Worm (Caenorhabditis elegans) whole organism, late embryonic: ENCODE data around the gene K05F1.14.

Experiments used
- C08G9.2 ChIP-seq: sonication (generic microtip); optimal IDR thresholded peaks from 2 replicates; lab custom pipeline; 2016; ENCODE audit warnings: mild to moderate bottlenecking, missing genetic modification characterization, moderate library complexity, missing compliant biosample characterization
- Y22D7AL.16 ChIP-seq: sonication (generic microtip); optimal IDR thresholded peaks from 2 replicates; lab custom pipeline; 2016; ENCODE audit warnings: missing genetic modification characterization, missing compliant biosample characterization
- ahr-1 ChIP-seq: sonication (generic microtip); optimal IDR thresholded peaks from 2 replicates; lab custom pipeline; 2016; ENCODE audit warnings: missing genetic modification characterization, missing compliant biosample characterization
- ama-1 ChIP-seq: fragments of 150-350 bp; optimal IDR thresholded peaks from 2 replicates; lab custom pipeline; 2014
- ceh-19 ChIP-seq: fragments of 200-800 bp; sonication (Bioruptor generic); optimal IDR thresholded peaks from 2 replicates; lab custom pipeline; 2018; ENCODE audit warnings: mild to moderate bottlenecking, missing genetic modification characterization, missing compliant biosample characterization
- ceh-24 ChIP-seq: sonication (generic microtip); optimal IDR thresholded peaks from 2 replicates; lab custom pipeline; 2016; ENCODE audit warnings: mild to moderate bottlenecking, missing genetic modification characterization, missing compliant biosample characterization
- ceh-31 ChIP-seq: sonication (generic microtip); optimal IDR thresholded peaks from 2 replicates; lab custom pipeline; 2016; ENCODE audit warnings: missing genetic modification characterization, missing compliant biosample characterization
- ceh-34 ChIP-seq: sonication (generic microtip); optimal IDR thresholded peaks from 2 replicates; lab custom pipeline; 2016; ENCODE audit warnings: mild to moderate bottlenecking, missing genetic modification characterization, missing compliant biosample characterization
- ceh-45 ChIP-seq: fragments of 200-800 bp; sonication (Bioruptor generic); IDR thresholded peaks from 2 replicates; pipeline ENCODE4 v1.3.6; 2022; ENCODE audit warnings: missing genetic modification reagents, missing genetic modification characterization, missing compliant biosample characterization
- ceh-48 ChIP-seq: sonication (generic microtip); optimal IDR thresholded peaks from 2 replicates; lab custom pipeline; 2016; ENCODE audit warnings: missing genetic modification characterization, inconsistent platforms, missing compliant biosample characterization
- ceh-6 ChIP-seq: fragments of 200-800 bp; sonication (Bioruptor generic); optimal IDR thresholded peaks from 2 replicates; lab custom pipeline; 2018; ENCODE audit warnings: mild to moderate bottlenecking, missing genetic modification characterization, missing compliant biosample characterization
- ceh-9 ChIP-seq: sonication (generic microtip); optimal IDR thresholded peaks from 2 replicates; lab custom pipeline; 2016; ENCODE audit warnings: mild to moderate bottlenecking, missing genetic modification characterization, inconsistent platforms, missing compliant biosample characterization
- che-1 ChIP-seq: sonication (generic microtip); optimal IDR thresholded peaks from 2 replicates; lab custom pipeline; 2016; ENCODE audit warnings: mild to moderate bottlenecking, missing genetic modification characterization, missing compliant biosample characterization
- fax-1 ChIP-seq: sonication (generic microtip); optimal IDR thresholded peaks from 2 replicates; lab custom pipeline; 2016; ENCODE audit warnings: missing genotype, missing genetic modification characterization, missing compliant biosample characterization
- gmeb-2 ChIP-seq: sonication (generic microtip); optimal IDR thresholded peaks from 2 replicates; lab custom pipeline; 2016; ENCODE audit warnings: missing genetic modification characterization, inconsistent platforms, missing compliant biosample characterization
- hlh-6 ChIP-seq: sonication (generic microtip); optimal IDR thresholded peaks from 2 replicates; lab custom pipeline; 2016; ENCODE audit warnings: missing genotype, missing genetic modification characterization, missing compliant biosample characterization
- madf-2 ChIP-seq: sonication (generic microtip); optimal IDR thresholded peaks from 2 replicates; lab custom pipeline; 2017; ENCODE audit warnings: missing genetic modification characterization, missing compliant biosample characterization
- nhr-11 ChIP-seq: fragments of 150-350 bp; optimal IDR thresholded peaks from 2 replicates; lab custom pipeline; 2014; ENCODE audit warnings: missing biosample characterization, missing genetic modification characterization
- nhr-232 ChIP-seq: sonication (generic microtip); optimal IDR thresholded peaks from 2 replicates; lab custom pipeline; 2016; ENCODE audit warnings: missing genetic modification characterization, missing compliant biosample characterization
- pat-9 ChIP-seq: fragments of 200-800 bp; sonication (Bioruptor generic); optimal IDR thresholded peaks from 2 replicates; lab custom pipeline; 2018; ENCODE audit warnings: mild to moderate bottlenecking, missing genetic modification characterization, moderate library complexity, missing compliant biosample characterization
- pha-4 ChIP-seq: fragments of 150-350 bp; optimal IDR thresholded peaks from 2 replicates; lab custom pipeline; 2018; ENCODE audit warnings: missing biosample characterization, missing genetic modification reagents, missing genetic modification characterization
- pqm-1 ChIP-seq: sonication (generic microtip); optimal IDR thresholded peaks from 2 replicates; lab custom pipeline; 2016; ENCODE audit warnings: missing genetic modification characterization, missing compliant biosample characterization
- ref-2 ChIP-seq: sonication (generic microtip); optimal IDR thresholded peaks from 2 replicates; lab custom pipeline; 2016; ENCODE audit warnings: missing genetic modification characterization, missing compliant biosample characterization
- sox-2 ChIP-seq: fragments of 200-800 bp; sonication (Bioruptor generic); IDR thresholded peaks from 2 replicates; pipeline ENCODE4 v1.3.6; 2022; ENCODE audit warnings: missing genetic modification reagents, missing genetic modification characterization, missing compliant biosample characterization
- sox-4 ChIP-seq: sonication (generic microtip); optimal IDR thresholded peaks from 2 replicates; lab custom pipeline; 2017; ENCODE audit warnings: mild to moderate bottlenecking, missing genetic modification characterization, inconsistent platforms, missing compliant biosample characterization
- tbx-2 ChIP-seq: sonication (generic microtip); optimal IDR thresholded peaks from 2 replicates; lab custom pipeline; 2016; ENCODE audit warnings: missing genetic modification characterization, missing compliant biosample characterization
- ttx-3 ChIP-seq: sonication (generic microtip); optimal IDR thresholded peaks from 2 replicates; lab custom pipeline; 2016; ENCODE audit warnings: missing genetic modification reagents, missing genetic modification characterization, missing compliant biosample characterization
- unc-3 ChIP-seq, 2 experiments: fragments of 200-800 bp in 1 of 2; sonication (Bioruptor generic) in 1 of 2; sonication (generic microtip) in 1 of 2; conservative IDR thresholded peaks in 1 of 2; optimal IDR thresholded peaks in 1 of 2; 2 replicates each; pipeline versions ENCODE4 v1.3.6 to Lab custom; 2016 to 2022; ENCODE audit warnings: missing compliant biosample characterization in 2 of 2, missing genetic modification characterization in 2 of 2, missing genetic modification reagents in 1 of 2
- unc-42 ChIP-seq: sonication (generic microtip); optimal IDR thresholded peaks from 2 replicates; lab custom pipeline; 2016; ENCODE audit warnings: missing genotype, missing genetic modification characterization, missing compliant biosample characterization
- unc-55 ChIP-seq: sonication (generic microtip); optimal IDR thresholded peaks from 2 replicates; lab custom pipeline; 2017; ENCODE audit warnings: missing biosample characterization, missing genetic modification reagents, missing genetic modification characterization
- unc-86 ChIP-seq: sonication (generic microtip); optimal IDR thresholded peaks from 2 replicates; lab custom pipeline; 2016; ENCODE audit warnings: missing genetic modification characterization, missing compliant biosample characterization
- ztf-16 ChIP-seq: sonication (generic microtip); optimal IDR thresholded peaks from 2 replicates; lab custom pipeline; 2017; ENCODE audit warnings: missing genetic modification characterization, missing compliant biosample characterization

The K05F1.14 gene

ce11 chrII:5744342-5744741 is 48.0 kb downstream of the K05F1.14 start:
- TF ChIP-seq madf-2 (tag; lab: Kevin White, UChicago) (no peak), ceh-6 (GFP tag; lab: Kevin White, UChicago) (no peak), ref-2 (tag; lab: Kevin White, UChicago) (no peak), sox-2 (no peak), nhr-232 (tag; lab: Kevin White, UChicago) (no peak), gmeb-2 (tag; lab: Kevin White, UChicago) (no peak), tbx-2 (tag; lab: Kevin White, UChicago) (no peak), sox-4 (tag; lab: Kevin White, UChicago) (no peak), ama-1 (lab: Kevin White, UChicago) (no peak), ztf-16 (tag; lab: Kevin White, UChicago) (no peak), ceh-19 (no peak), Y22D7AL.16 (no peak), pha-4 (tag; lab: Kevin White, UChicago) (no peak), nhr-11 (no peak), unc-3 (GFP tag; conservative IDR thresholded peaks at IDR 0.05; lab: Robert Waterston, UW) (no peak), unc-3 (tag; optimal IDR thresholded peaks at IDR 0.05; lab: Kevin White, UChicago) (no peak), ceh-34 (tag; lab: Kevin White, UChicago) (no peak), unc-55 (no peak), unc-86 (tag; lab: Kevin White, UChicago) (no peak), ceh-48 (tag; lab: Kevin White, UChicago) (no peak), fax-1 (no peak)

DNA sequence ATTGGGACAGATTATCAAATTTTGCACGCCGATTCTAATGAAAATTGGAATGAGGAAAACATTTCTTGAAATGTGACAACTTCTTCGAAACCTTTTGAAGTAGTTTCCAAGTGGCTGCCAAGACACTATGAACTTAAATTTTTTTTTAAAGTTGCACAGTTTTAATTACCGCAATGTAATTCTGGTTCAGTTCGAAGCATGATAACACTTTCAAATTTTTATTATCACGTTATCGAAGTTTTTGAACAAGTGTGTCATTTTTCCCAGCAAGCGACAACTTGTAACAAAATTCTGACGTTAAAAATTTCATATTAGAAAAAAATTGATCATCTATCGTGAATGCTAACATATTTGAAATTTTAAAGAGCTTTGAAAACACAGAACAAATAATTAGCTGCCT is 49.6 kb downstream of the K05F1.14 start:
- TF ChIP-seq hlh-6 (tag; lab: Kevin White, UChicago): no peak
- TF ChIP-seq C08G9.2 (tag; lab: Kevin White, UChicago): no peak
- TF ChIP-seq ztf-16 (tag; lab: Kevin White, UChicago): no peak
- TF ChIP-seq ceh-24 (tag; lab: Kevin White, UChicago): no peak
- TF ChIP-seq unc-42 (tag; lab: Kevin White, UChicago): no peak
- TF ChIP-seq ttx-3: no peak
- TF ChIP-seq ceh-34 (tag; lab: Kevin White, UChicago): no peak
- TF ChIP-seq pqm-1 (tag; lab: Kevin White, UChicago): no peak
- no peak for TF ChIP-seq pat-9
- TF ChIP-seq ceh-45 (GFP tag; lab: Robert Waterston, UW): no peak
- TF ChIP-seq ahr-1 (tag; lab: Kevin White, UChicago): no peak
- no peak for TF ChIP-seq che-1 (tag; lab: Kevin White, UChicago)
- TF ChIP-seq ceh-9 (tag; lab: Kevin White, UChicago): no peak
- no peak for TF ChIP-seq ceh-31 (tag; lab: Kevin White, UChicago)
- TF ChIP-seq, all 69 proteins: peak for 0
